Fruit fly (Drosophila melanogaster) whole organism, adult: ENCODE data around the gene Lcp65Ag1.
A peak's percentile ranks its signal among the peaks of the same experiment; 100 is the strongest.

Source experiments
- CG11617 ChIP-seq: fragments of 200-800 bp; sonication (Bioruptor generic); optimal IDR thresholded peaks from 2 replicates; lab custom pipeline; 2017; ENCODE audit warnings: mild to moderate bottlenecking, missing biosample characterization, missing genetic modification reagents, missing genetic modification characterization
- CG12768 ChIP-seq: fragments of 200-800 bp; sonication (Bioruptor generic); optimal IDR thresholded peaks from 2 replicates; lab custom pipeline; 2017; ENCODE audit warnings: missing biosample characterization, missing genetic modification characterization, mild to moderate bottlenecking, moderate library complexity, missing genetic modification reagents
- CG14711 ChIP-seq: fragments of 200-800 bp; sonication (Bioruptor generic); optimal IDR thresholded peaks from 2 replicates; lab custom pipeline; 2018; ENCODE audit warnings: missing biosample characterization, mild to moderate bottlenecking, missing genetic modification characterization, moderate library complexity
- CG1620 ChIP-seq: fragments of 200-800 bp; sonication (Bioruptor generic); optimal IDR thresholded peaks from 2 replicates; lab custom pipeline; 2016; ENCODE audit warnings: missing biosample characterization, missing genetic modification characterization
- CG33017 ChIP-seq: fragments of 200-800 bp; sonication (Bioruptor generic); optimal IDR thresholded peaks from 2 replicates; lab custom pipeline; 2018; ENCODE audit warnings: missing biosample characterization, mild to moderate bottlenecking, missing genetic modification characterization, moderate library complexity
- CG5204 ChIP-seq: fragments of 200-800 bp; sonication (Bioruptor generic); optimal IDR thresholded peaks from 2 replicates; lab custom pipeline; 2016; ENCODE audit warnings: missing biosample characterization, missing genetic modification characterization
- CG7045 ChIP-seq: fragments of 200-800 bp; sonication (Bioruptor generic); optimal IDR thresholded peaks from 2 replicates; lab custom pipeline; 2017; ENCODE audit warnings: missing biosample characterization, mild to moderate bottlenecking, missing genetic modification characterization
- CG7101 ChIP-seq: fragments of 200-800 bp; sonication (Bioruptor generic); optimal IDR thresholded peaks from 2 replicates; lab custom pipeline; 2018; ENCODE audit warnings: missing biosample characterization, mild to moderate bottlenecking, missing genetic modification characterization, moderate library complexity
- Clk ChIP-seq: fragments of 200-800 bp; sonication (Bioruptor generic); optimal IDR thresholded peaks from 2 replicates; lab custom pipeline; 2017; ENCODE audit warnings: missing biosample characterization, missing genetic modification characterization
- Crg-1 ChIP-seq: fragments of 200-800 bp; sonication (Bioruptor generic); optimal IDR thresholded peaks from 2 replicates; lab custom pipeline; 2016; ENCODE audit warnings: missing biosample characterization, missing genetic modification characterization
- Hr96 ChIP-seq: fragments of 200-800 bp; sonication (Bioruptor generic); optimal IDR thresholded peaks from 2 replicates; lab custom pipeline; 2016; ENCODE audit warnings: missing biosample characterization, missing genetic modification characterization
- Mnt ChIP-seq: fragments of 200-800 bp; sonication (Bioruptor generic); optimal IDR thresholded peaks from 2 replicates; lab custom pipeline; 2016; ENCODE audit warnings: missing biosample characterization, mild to moderate bottlenecking, missing genetic modification characterization
- bab1 ChIP-seq: fragments of 200-800 bp; sonication (Bioruptor generic); optimal IDR thresholded peaks from 3 replicates; lab custom pipeline; 2019; ENCODE audit warnings: missing biosample characterization, mild to moderate bottlenecking, missing genetic modification characterization, moderate library complexity
- cic ChIP-seq: fragments of 200-800 bp; sonication (Bioruptor generic); optimal IDR thresholded peaks from 2 replicates; lab custom pipeline; 2017; ENCODE audit warnings: missing biosample characterization, mild to moderate bottlenecking, missing genetic modification characterization, moderate library complexity
- cnc ChIP-seq, 2 experiments: fragments of >200 bp; optimal IDR thresholded peaks; 2 replicates each; lab custom pipeline; 2017
- kay ChIP-seq: fragments of 200-800 bp; sonication (Bioruptor generic); peaks from one replicate; lab custom pipeline; 2016; ENCODE audit warnings: missing biosample characterization, missing genetic modification characterization, borderline replicate concordance
- ovo ChIP-seq: fragments of 200-800 bp; sonication (Bioruptor generic); optimal IDR thresholded peaks from 2 replicates; lab custom pipeline; 2016; ENCODE audit warnings: missing biosample characterization, missing genetic modification characterization
- pad ChIP-seq: fragments of 200-800 bp; sonication (Bioruptor generic); optimal IDR thresholded peaks from 3 replicates; lab custom pipeline; 2017; ENCODE audit warnings: missing biosample characterization, missing genetic modification characterization, mild to moderate bottlenecking, moderate library complexity, missing genetic modification reagents
- tj ChIP-seq: fragments of 200-800 bp; sonication (Bioruptor generic); optimal IDR thresholded peaks from 3 replicates; lab custom pipeline; 2017; ENCODE audit warnings: missing biosample characterization, mild to moderate bottlenecking, missing genetic modification characterization, moderate library complexity
- toe ChIP-seq: fragments of 200-800 bp; sonication (Bioruptor generic); optimal IDR thresholded peaks from 2 replicates; lab custom pipeline; 2016; ENCODE audit warnings: missing biosample characterization, missing genetic modification characterization

The Lcp65Ag1 gene

DNA sequence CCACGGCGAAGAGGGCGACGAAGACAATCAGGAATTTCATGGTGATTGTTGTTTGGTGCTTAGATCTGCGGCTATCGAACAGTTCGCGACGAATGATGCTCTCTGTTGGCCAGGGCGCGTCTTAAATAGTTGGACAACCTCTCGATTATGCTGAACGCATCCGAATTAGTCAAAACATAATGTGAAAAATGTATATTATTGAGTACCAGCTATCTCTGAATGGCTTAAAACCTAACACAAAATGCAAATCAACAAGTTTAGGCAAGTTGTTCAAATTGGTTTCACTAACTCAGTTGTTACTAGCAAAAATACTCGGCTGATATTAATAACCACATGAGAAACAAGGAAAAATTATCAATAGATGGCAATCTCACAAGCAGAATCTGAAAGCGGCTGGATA, at the start of gene Lcp65Ag1:
Gene Lcp65Ag1, minus strand, starts transcription at position 101 of the 400 bp plus-strand sequence.
- no peak for TF ChIP-seq Clk (GFP tag; lab: Kevin White, UChicago)
- no peak for TF ChIP-seq CG12768 (GFP tag; lab: Kevin White, UChicago)

DNA sequence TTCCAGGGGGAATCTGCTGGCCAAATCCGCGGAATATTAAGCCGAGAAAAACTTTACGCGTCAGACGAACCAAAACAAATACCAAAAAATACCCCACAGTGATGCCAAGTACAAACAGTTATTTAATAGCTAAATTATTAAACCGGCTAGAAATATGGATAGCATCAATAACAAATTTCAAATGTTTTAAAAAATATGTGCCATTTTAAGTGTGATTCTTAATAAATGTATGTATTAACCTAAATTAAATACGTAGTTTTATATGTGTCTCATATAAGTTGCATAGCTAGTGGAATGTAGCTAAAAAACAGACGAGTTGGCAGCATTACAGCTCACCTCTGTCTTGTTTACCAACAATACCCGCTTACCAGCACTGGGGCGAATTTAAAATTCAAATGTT, 46.7 kb upstream of the Lcp65Ag1 start, which contains the start of gene CG10274:
Gene CG10274, minus strand, starts transcription at position 54 of the 400 bp plus-strand sequence.
- TF ChIP-seq pad (GFP tag; lab: Kevin White, UChicago) (peak; percentile 70), CG33017 (tag; lab: Kevin White, UChicago) (peak; percentile 45), CG14711 (tag; lab: Kevin White, UChicago) (peak; percentile 76), Clk (GFP tag; lab: Kevin White, UChicago) (peak; percentile 52), bab1 (GFP tag; lab: Kevin White, UChicago) (peak; percentile 61), kay (GFP tag; lab: Kevin White, UChicago) (no peak), Hr96 (GFP tag; lab: Kevin White, UChicago) (peak; percentile 68), CG7045 (GFP tag; lab: Kevin White, UChicago) (peak; percentile 67), CG12768 (GFP tag; lab: Kevin White, UChicago) (peak; percentile 73), toe (GFP tag; lab: Kevin White, UChicago) (peak; percentile 79), CG1620 (GFP tag; lab: Kevin White, UChicago) (peak; percentile 82), CG11617 (GFP tag; lab: Kevin White, UChicago) (peak; percentile 75), CG7101 (tag; lab: Kevin White, UChicago) (peak; percentile 77), CG5204 (no peak), Crg-1 (peak; percentile 74), cnc (optimal IDR thresholded peaks at IDR 0.05; lab: Kevin White, UChicago) (no peak), tj (GFP tag; lab: Kevin White, UChicago) (peak; percentile 42), Mnt (GFP tag; lab: Kevin White, UChicago) (peak; percentile 41), ovo (GFP tag; lab: Kevin White, UChicago) (peak; percentile 52), cic (GFP tag; lab: Kevin White, UChicago) (peak; percentile 23)

DNA sequence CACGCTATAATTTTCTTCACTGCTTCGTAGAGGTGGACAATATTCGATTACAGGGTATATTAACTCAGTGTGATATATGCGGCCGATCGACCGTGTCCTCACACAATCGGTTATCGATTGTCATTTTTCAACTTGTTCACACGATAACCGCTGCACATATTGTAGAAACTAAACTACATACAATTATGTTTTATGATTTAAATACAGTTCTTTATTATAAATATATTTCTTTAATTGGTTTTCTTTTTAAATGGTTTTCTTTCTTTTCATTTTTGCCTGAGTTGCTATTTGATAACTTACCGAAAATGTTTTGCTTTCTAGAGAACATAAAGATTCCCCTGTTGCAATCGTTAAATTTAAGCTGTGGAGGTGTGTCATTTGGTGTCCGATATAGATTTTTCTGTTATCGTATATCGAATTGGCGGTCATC, 38.8 kb upstream of the Lcp65Ag1 start, which contains the start of the genes fmt and CG7376:
Gene fmt, minus strand, starts transcription at position 55 of the 430 bp plus-strand sequence.
Gene CG7376, plus strand, starts transcription at position 423 of the 430 bp plus-strand sequence.
- no peak for TF ChIP-seq cnc (optimal IDR thresholded peaks at IDR 0.05; lab: Kevin White, UChicago)
- no peak for TF ChIP-seq bab1 (GFP tag; lab: Kevin White, UChicago)
- no peak for TF ChIP-seq cic (GFP tag; lab: Kevin White, UChicago)
- peak; percentile 37 for TF ChIP-seq CG7045 (GFP tag; lab: Kevin White, UChicago)
- no peak for TF ChIP-seq pad (GFP tag; lab: Kevin White, UChicago)
- peak; percentile 48 for TF ChIP-seq CG14711 (tag; lab: Kevin White, UChicago)
- no peak for TF ChIP-seq Hr96 (GFP tag; lab: Kevin White, UChicago)
- no peak for TF ChIP-seq CG5204
- no peak for TF ChIP-seq CG33017 (tag; lab: Kevin White, UChicago)
- no peak for TF ChIP-seq Clk (GFP tag; lab: Kevin White, UChicago)
- no peak for TF ChIP-seq kay (GFP tag; lab: Kevin White, UChicago)
- peak; percentile 3 for TF ChIP-seq CG1620 (GFP tag; lab: Kevin White, UChicago)
- no peak for TF ChIP-seq ovo (GFP tag; lab: Kevin White, UChicago)
- peak; percentile 32 for TF ChIP-seq CG12768 (GFP tag; lab: Kevin White, UChicago)
- TF ChIP-seq tj (GFP tag; lab: Kevin White, UChicago), result no peak
- TF ChIP-seq Mnt (GFP tag; lab: Kevin White, UChicago), result peak; percentile 20
- no peak for TF ChIP-seq Crg-1
- TF ChIP-seq toe (GFP tag; lab: Kevin White, UChicago), result peak; percentile 24
- TF ChIP-seq CG11617 (GFP tag; lab: Kevin White, UChicago), result peak; percentile 27
- peak; percentile 30 for TF ChIP-seq CG7101 (tag; lab: Kevin White, UChicago)

- no peak for TF ChIP-seq CG1620 (GFP tag; lab: Kevin White, UChicago)
- no peak for TF ChIP-seq cic (GFP tag; lab: Kevin White, UChicago)
- TF ChIP-seq CG7101 (tag; lab: Kevin White, UChicago), result no peak
- TF ChIP-seq CG12768 (GFP tag; lab: Kevin White, UChicago), result no peak
- TF ChIP-seq CG14711 (tag; lab: Kevin White, UChicago), result no peak
- no peak for TF ChIP-seq bab1 (GFP tag; lab: Kevin White, UChicago)
- no peak for TF ChIP-seq Clk (GFP tag; lab: Kevin White, UChicago)
- no peak for TF ChIP-seq Crg-1
- no peak for TF ChIP-seq ovo (GFP tag; lab: Kevin White, UChicago)
- TF ChIP-seq kay (GFP tag; lab: Kevin White, UChicago), result no peak
- no peak for TF ChIP-seq Mnt (GFP tag; lab: Kevin White, UChicago)
- no peak for TF ChIP-seq CG33017 (tag; lab: Kevin White, UChicago)
Observed at dm6 chr3L:6162483-6163128, 27.5 kb upstream of the Lcp65Ag1 start, which contains the start of gene Prdm13. Gene Prdm13 (plus strand): TSS chr3L:6163127.

DNA sequence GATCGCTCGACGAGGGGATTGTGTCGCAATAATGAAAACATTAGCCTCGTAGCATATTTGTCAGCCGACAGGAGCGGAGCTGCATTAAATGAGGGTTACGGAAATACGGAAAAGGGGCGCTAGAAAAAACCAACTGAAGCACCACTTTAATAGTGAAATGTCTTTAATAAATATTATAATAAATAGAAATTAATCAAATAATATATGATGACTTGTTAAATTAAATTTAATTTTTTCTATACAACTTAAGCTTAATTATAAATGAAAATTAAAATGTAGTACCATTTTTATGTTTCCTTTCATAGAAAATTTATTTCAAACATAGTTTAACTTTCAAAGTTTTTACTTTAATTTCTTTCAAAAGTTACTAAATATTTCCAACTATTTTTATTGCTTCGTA, 26.9 kb upstream of the Lcp65Ag1 start:
- no peak for TF ChIP-seq ovo (GFP tag; lab: Kevin White, UChicago)
- no peak for TF ChIP-seq kay (GFP tag; lab: Kevin White, UChicago)
- no peak for TF ChIP-seq tj (GFP tag; lab: Kevin White, UChicago)
- TF ChIP-seq CG5204, result no peak
- TF ChIP-seq CG12768 (GFP tag; lab: Kevin White, UChicago), result no peak
- no peak for TF ChIP-seq CG14711 (tag; lab: Kevin White, UChicago)
- TF ChIP-seq CG7045 (GFP tag; lab: Kevin White, UChicago), result no peak
- TF ChIP-seq cic (GFP tag; lab: Kevin White, UChicago), result no peak
- no peak for TF ChIP-seq Crg-1
- no peak for TF ChIP-seq Mnt (GFP tag; lab: Kevin White, UChicago)
- TF ChIP-seq cnc (optimal IDR thresholded peaks at IDR 0.05; lab: Kevin White, UChicago), result no peak
- no peak for TF ChIP-seq CG33017 (tag; lab: Kevin White, UChicago)
- TF ChIP-seq CG7101 (tag; lab: Kevin White, UChicago), result no peak
- no peak for TF ChIP-seq Hr96 (GFP tag; lab: Kevin White, UChicago)
- no peak for TF ChIP-seq CG11617 (GFP tag; lab: Kevin White, UChicago)
- no peak for TF ChIP-seq Clk (GFP tag; lab: Kevin White, UChicago)
- TF ChIP-seq toe (GFP tag; lab: Kevin White, UChicago), result no peak
